Fruit fly (Drosophila melanogaster): ENCODE results near the gene SMC1.

Gene SMC1

DNA sequence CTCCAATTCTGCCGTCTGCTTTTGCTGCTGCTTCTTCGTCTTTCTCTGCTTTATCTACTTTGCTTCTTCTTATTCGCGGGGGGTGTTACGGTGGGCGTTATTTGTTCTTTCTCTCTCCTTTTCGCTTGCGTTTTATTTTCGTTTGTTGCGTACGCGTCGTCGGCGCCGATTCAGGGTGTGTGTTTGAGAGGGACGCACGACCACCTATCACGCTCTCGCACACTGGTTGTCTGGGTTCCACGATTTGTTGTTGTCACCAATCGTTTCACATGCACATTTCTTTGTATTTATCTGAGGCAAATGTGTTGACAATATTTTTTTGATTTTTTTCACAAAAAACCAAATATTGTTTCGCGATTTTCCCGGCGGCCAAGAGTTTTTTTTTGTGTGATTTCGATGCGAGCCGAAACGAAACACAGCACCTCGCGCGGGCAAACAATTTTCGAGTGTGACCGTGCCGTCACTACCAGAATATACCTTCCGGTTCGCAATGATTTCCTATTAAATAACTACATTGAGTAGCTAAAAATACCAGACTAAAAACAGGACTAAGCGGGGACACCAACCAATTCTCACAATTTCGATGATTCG, 47.3 kb downstream of the SMC1 start, which contains the start of gene Syx1A:
Gene Syx1A (minus strand): TSS at position 452 of the 591 bp plus-strand sequence.
- TF ChIP-seq noc (tag; optimal IDR thresholded peaks at IDR 0.05), result peak; percentile 62

DNA sequence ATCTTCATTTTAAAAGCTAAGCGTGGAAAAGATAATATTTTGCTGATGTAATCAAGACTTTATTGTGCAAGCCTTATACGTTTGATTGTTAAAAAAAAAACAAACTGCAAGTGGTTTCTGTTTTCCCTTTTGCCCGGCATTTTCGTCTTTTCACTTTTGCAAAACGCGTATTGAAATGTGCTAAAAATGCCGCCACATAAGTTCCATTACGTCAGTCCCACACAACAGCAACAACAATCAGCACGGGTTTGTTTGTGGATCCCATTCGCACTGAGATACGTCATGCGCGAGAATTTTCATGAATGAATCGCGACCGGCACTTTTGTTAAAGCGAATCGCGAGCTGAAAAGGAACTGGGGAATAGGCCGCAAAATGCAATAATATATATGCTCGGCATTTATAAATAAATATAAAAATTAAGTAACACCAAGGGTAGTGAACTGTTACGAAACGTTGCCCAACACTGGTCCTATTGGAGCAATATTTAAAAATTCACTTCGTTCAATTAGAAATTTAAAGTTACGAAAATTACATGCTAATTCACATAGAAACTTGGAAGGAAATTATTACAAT, 48.1 kb downstream of the SMC1 start:
- TF ChIP-seq noc (tag; optimal IDR thresholded peaks at IDR 0.05), result peak; percentile 70

dm6 chr3R:24106879-24107441, 48.9 kb downstream of the SMC1 start, which contains the start of gene CG10694:
TSS of gene CG10694 (plus strand) at chr3R:24107391.
- TF ChIP-seq noc (tag; optimal IDR thresholded peaks at IDR 0.05), result no peak

DNA sequence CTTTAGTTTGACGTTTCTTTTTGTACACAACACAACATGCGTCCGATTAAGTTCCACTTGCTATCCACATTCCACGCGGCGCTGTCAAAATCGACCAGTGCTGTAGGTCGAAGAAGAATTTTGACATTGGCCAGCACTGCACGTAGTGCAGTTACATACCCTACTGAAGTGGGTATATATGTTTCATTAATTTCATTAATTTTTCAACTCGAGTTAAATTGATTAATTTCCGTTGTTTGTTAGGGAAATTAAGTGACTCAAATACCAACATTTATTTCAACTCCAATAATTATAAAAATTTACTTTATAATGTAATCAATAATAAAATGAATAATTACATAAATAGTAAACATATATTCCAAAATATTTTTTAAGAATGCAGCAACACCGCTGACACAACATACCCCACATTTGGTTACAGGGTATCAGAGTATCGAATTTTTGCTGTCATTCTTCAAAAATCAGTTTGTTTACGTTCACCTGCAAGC, 50.9 kb downstream of the SMC1 start, which contains the start of the genes eIF4EHP and CG18428:
Gene eIF4EHP (minus strand): TSS at position 59 of the 488 bp plus-strand sequence.
Gene CG18428 (plus strand): TSS at position 435 of the 488 bp plus-strand sequence.
- peak; percentile 100 for TF ChIP-seq noc (tag; optimal IDR thresholded peaks at IDR 0.05)

Measured in whole organism, larva.